Worm (Caenorhabditis elegans) whole organism, late embryonic: ENCODE data around the gene nhr-63.

ENCODE experiments used
- T23F11.4 ChIP-seq: fragments of 200-800 bp; sonication (Bioruptor generic); optimal IDR thresholded peaks from 2 replicates; lab custom pipeline; 2018; ENCODE audit warnings: mild to moderate bottlenecking, missing genetic modification characterization, missing compliant biosample characterization
- ahr-1 ChIP-seq: sonication (generic microtip); optimal IDR thresholded peaks from 2 replicates; lab custom pipeline; 2016; ENCODE audit warnings: missing genetic modification characterization, missing compliant biosample characterization
- ceh-19 ChIP-seq: fragments of 200-800 bp; sonication (Bioruptor generic); optimal IDR thresholded peaks from 2 replicates; lab custom pipeline; 2018; ENCODE audit warnings: mild to moderate bottlenecking, missing genetic modification characterization, missing compliant biosample characterization
- ceh-34 ChIP-seq: sonication (generic microtip); optimal IDR thresholded peaks from 2 replicates; lab custom pipeline; 2016; ENCODE audit warnings: mild to moderate bottlenecking, missing genetic modification characterization, missing compliant biosample characterization
- hlh-8 ChIP-seq: sonication (generic microtip); optimal IDR thresholded peaks from 2 replicates; lab custom pipeline; 2016; ENCODE audit warnings: missing genotype, missing genetic modification characterization, missing compliant biosample characterization
- madf-2 ChIP-seq: sonication (generic microtip); optimal IDR thresholded peaks from 2 replicates; lab custom pipeline; 2017; ENCODE audit warnings: missing genetic modification characterization, missing compliant biosample characterization
- mec-3 ChIP-seq: sonication (generic microtip); optimal IDR thresholded peaks from 2 replicates; lab custom pipeline; 2016; ENCODE audit warnings: borderline replicate concordance, missing genetic modification characterization, missing compliant biosample characterization
- odd-2 ChIP-seq: sonication (generic microtip); optimal IDR thresholded peaks from 2 replicates; lab custom pipeline; 2017; ENCODE audit warnings: antibody characterized with exemption, mild to moderate bottlenecking, missing genetic modification characterization, missing compliant biosample characterization
- pha-2 ChIP-seq: sonication (generic microtip); optimal IDR thresholded peaks from 2 replicates; lab custom pipeline; 2017; ENCODE audit warnings: mild to moderate bottlenecking, missing genetic modification characterization, missing compliant biosample characterization
- pha-4 ChIP-seq: fragments of 150-350 bp; optimal IDR thresholded peaks from 2 replicates; lab custom pipeline; 2018; ENCODE audit warnings: missing biosample characterization, missing genetic modification reagents, missing genetic modification characterization
- ref-2 ChIP-seq: sonication (generic microtip); optimal IDR thresholded peaks from 2 replicates; lab custom pipeline; 2016; ENCODE audit warnings: missing genetic modification characterization, missing compliant biosample characterization
- sdc-2 ChIP-seq: sonication (generic microtip); optimal IDR thresholded peaks from 2 replicates; lab custom pipeline; 2016; ENCODE audit warnings: missing genotype, missing genetic modification characterization, missing compliant biosample characterization
- sox-4 ChIP-seq: sonication (generic microtip); optimal IDR thresholded peaks from 2 replicates; lab custom pipeline; 2017; ENCODE audit warnings: mild to moderate bottlenecking, missing genetic modification characterization, inconsistent platforms, missing compliant biosample characterization
- ttx-3 ChIP-seq: sonication (generic microtip); optimal IDR thresholded peaks from 2 replicates; lab custom pipeline; 2016; ENCODE audit warnings: missing genetic modification reagents, missing genetic modification characterization, missing compliant biosample characterization
- unc-42 ChIP-seq: sonication (generic microtip); optimal IDR thresholded peaks from 2 replicates; lab custom pipeline; 2016; ENCODE audit warnings: missing genotype, missing genetic modification characterization, missing compliant biosample characterization
- zip-5 ChIP-seq: sonication (generic microtip); optimal IDR thresholded peaks from 2 replicates; lab custom pipeline; 2016; ENCODE audit warnings: missing genetic modification characterization, missing compliant biosample characterization

nhr-63 gene

ce11 chrV:16053373-16053772, 51.0 kb downstream of the nhr-63 start, which contains the start of gene F14H3.3:
Gene F14H3.3, minus strand, starts transcription at chrV:16053473.
- TF ChIP-seq hlh-8 (tag; lab: Kevin White, UChicago) (no peak), sdc-2 (tag; lab: Kevin White, UChicago) (no peak), T23F11.4 (GFP tag; lab: Kevin White, UChicago) (no peak), unc-42 (no peak), sox-4 (no peak), ttx-3 (tag; lab: Kevin White, UChicago) (no peak), zip-5 (tag; lab: Kevin White, UChicago) (no peak), madf-2 (no peak), mec-3 (tag; lab: Kevin White, UChicago) (no peak), ahr-1 (tag; lab: Kevin White, UChicago) (no peak), pha-2 (tag; lab: Kevin White, UChicago) (no peak), pha-4 (no peak), ceh-19 (GFP tag; lab: Kevin White, UChicago) (no peak), ref-2 (no peak), odd-2 (no peak), ceh-34 (tag; lab: Kevin White, UChicago) (no peak)
